Fruit fly (Drosophila melanogaster) whole organism, embryonic: ENCODE results near the gene Tsp2A.
A peak's percentile ranks its signal among the peaks of the same experiment; 100 is the strongest.

Experiments used
- ATbp ChIP-seq: fragments of 200-800 bp; sonication (Bioruptor generic); optimal IDR thresholded peaks from 2 replicates; lab custom pipeline; 2017; ENCODE audit warnings: missing biosample characterization, mild to moderate bottlenecking, missing genetic modification characterization, missing genetic modification reagents
- Atf6 ChIP-seq: fragments of 200-800 bp; sonication (Bioruptor generic); IDR thresholded peaks from 2 replicates; pipeline ENCODE4 v1.3.6; 2022; ENCODE audit warnings: missing biosample characterization, missing genetic modification characterization
- CG11247 ChIP-seq: fragments of 200-800 bp; sonication (Bioruptor generic); IDR thresholded peaks from 2 replicates; pipeline ENCODE4 v1.3.6; 2022; ENCODE audit warnings: missing biosample characterization, missing genetic modification characterization
- CG11560 ChIP-seq: fragments of 200-800 bp; sonication (Bioruptor generic); IDR thresholded peaks from 3 replicates; pipeline ENCODE4 v1.3.6; 2022; ENCODE audit warnings: missing biosample characterization, missing genetic modification characterization
- CG13424 ChIP-seq: fragments of 200-800 bp; sonication (Bioruptor generic); optimal IDR thresholded peaks from 2 replicates; lab custom pipeline; 2019; ENCODE audit warnings: missing biosample characterization, mild to moderate bottlenecking, missing genetic modification characterization, moderate library complexity
- CG14710 ChIP-seq: fragments of 200-800 bp; sonication (Bioruptor generic); optimal IDR thresholded peaks from 3 replicates; lab custom pipeline; 2019; ENCODE audit warnings: missing biosample characterization, mild to moderate bottlenecking, missing genetic modification characterization, moderate library complexity
- CG18011 ChIP-seq: fragments of 200-800 bp; sonication (Bioruptor generic); optimal IDR thresholded peaks from 2 replicates; lab custom pipeline; 2017; ENCODE audit warnings: missing biosample characterization, missing genetic modification characterization, mild to moderate bottlenecking, moderate library complexity, missing genotype
- CG18476 ChIP-seq: fragments of 200-800 bp; sonication (Bioruptor generic); optimal IDR thresholded peaks from 2 replicates; lab custom pipeline; 2016; ENCODE audit warnings: missing biosample characterization, mild to moderate bottlenecking, missing genetic modification characterization
- CG18619 ChIP-seq: fragments of 200-800 bp; sonication (Bioruptor generic); optimal IDR thresholded peaks from 3 replicates; lab custom pipeline; 2017; ENCODE audit warnings: missing biosample characterization, mild to moderate bottlenecking, missing genetic modification characterization
- CG2120 ChIP-seq: fragments of 200-800 bp; sonication (Bioruptor generic); optimal IDR thresholded peaks from 3 replicates; lab custom pipeline; 2016; ENCODE audit warnings: missing biosample characterization, missing genetic modification characterization
- CG3726 ChIP-seq: fragments of 200-800 bp; sonication (Bioruptor generic); IDR thresholded peaks from 3 replicates; pipeline ENCODE4, ENCODE4 v1.3.6; 2022; ENCODE audit warnings: missing biosample characterization, missing genetic modification characterization
- CG3847 ChIP-seq: fragments of 200-800 bp; sonication (Bioruptor generic); IDR thresholded peaks from 2 replicates; pipeline ENCODE4 v1.3.6; 2022; ENCODE audit warnings: missing biosample characterization, missing genetic modification characterization
- CG5953 ChIP-seq: fragments of 200-800 bp; sonication (Bioruptor generic); IDR thresholded peaks from 2 replicates; pipeline ENCODE4 v1.3.6; 2022; ENCODE audit warnings: missing biosample characterization, missing genetic modification characterization
- CG6272 ChIP-seq: fragments of 200-800 bp; sonication (Bioruptor generic); IDR thresholded peaks from 2 replicates; pipeline ENCODE4 v1.3.6; 2022; ENCODE audit warnings: missing biosample characterization, missing genetic modification characterization
- CG6791 ChIP-seq: fragments of 200-800 bp; sonication (Bioruptor generic); IDR thresholded peaks from 3 replicates; pipeline ENCODE4 v1.3.6; 2022; ENCODE audit warnings: missing biosample characterization, missing genetic modification characterization; ENCODE audit not compliant: partially characterized antibody
- CG6813 ChIP-seq: fragments of 200-800 bp; sonication (Bioruptor generic); optimal IDR thresholded peaks from 2 replicates; lab custom pipeline; 2017; ENCODE audit warnings: missing biosample characterization, missing genetic modification characterization, mild to moderate bottlenecking, moderate library complexity, missing genetic modification reagents
- CG7987 ChIP-seq: fragments of 200-800 bp; sonication (Bioruptor generic); optimal IDR thresholded peaks from 2 replicates; lab custom pipeline; 2018; ENCODE audit warnings: missing biosample characterization, mild to moderate bottlenecking, missing genetic modification characterization, moderate library complexity
- CG8290 ChIP-seq, 3 experiments: fragments of 200-800 bp; sonication (Bioruptor generic); optimal IDR thresholded peaks; 2 replicates each; lab custom pipeline; 2016 to 2019; ENCODE audit warnings: missing biosample characterization in 3 of 3, missing genetic modification characterization in 3 of 3, mild to moderate bottlenecking in 2 of 3, moderate library complexity in 1 of 3
- Dip2 ChIP-seq: fragments of 200-800 bp; sonication (Bioruptor generic); IDR thresholded peaks from 2 replicates; pipeline ENCODE4 v1.3.6; 2022; ENCODE audit warnings: missing biosample characterization, missing genetic modification characterization
- Dll ChIP-seq: fragments of 200-800 bp; sonication (Bioruptor generic); IDR thresholded peaks from 4 replicates; pipeline ENCODE4 v1.3.6; 2022; ENCODE audit warnings: missing biosample characterization, missing genetic modification characterization; ENCODE audit not compliant: partially characterized antibody
- Doc2 ChIP-seq: fragments of 200-800 bp; sonication (Bioruptor generic); IDR thresholded peaks from 2 replicates; pipeline ENCODE4 v1.3.6; 2022; ENCODE audit warnings: missing biosample characterization, missing genetic modification characterization
- ERR ChIP-seq: fragments of 200-800 bp; sonication (Bioruptor generic); optimal IDR thresholded peaks from 2 replicates; lab custom pipeline; 2016; ENCODE audit warnings: missing biosample characterization, missing genetic modification characterization
- Fer2 ChIP-seq: fragments of 200-800 bp; sonication (Bioruptor generic); optimal IDR thresholded peaks from 2 replicates; lab custom pipeline; 2018; ENCODE audit warnings: missing biosample characterization, mild to moderate bottlenecking, missing genetic modification characterization, moderate library complexity
- Gsc ChIP-seq: fragments of 200-800 bp; sonication (Bioruptor generic); IDR thresholded peaks from 2 replicates; pipeline ENCODE4 v1.3.6; 2022; ENCODE audit warnings: missing biosample characterization, missing genetic modification characterization
- Hsf ChIP-seq: fragments of 200-800 bp; sonication (Bioruptor generic); optimal IDR thresholded peaks from 3 replicates; lab custom pipeline; 2016; ENCODE audit warnings: missing biosample characterization, missing genetic modification characterization
- Meics ChIP-seq: fragments of 200-800 bp; sonication (Bioruptor generic); optimal IDR thresholded peaks from 2 replicates; lab custom pipeline; 2017; ENCODE audit warnings: missing biosample characterization, mild to moderate bottlenecking, missing genetic modification characterization
- Scr ChIP-seq: fragments of 200-800 bp; sonication (Bioruptor generic); IDR thresholded peaks from 2 replicates; pipeline ENCODE4 v1.3.6; 2022; ENCODE audit warnings: missing biosample characterization, missing genetic modification characterization; ENCODE audit not compliant: partially characterized antibody
- Sox102F ChIP-seq: fragments of 200-800 bp; sonication (Bioruptor generic); optimal IDR thresholded peaks from 2 replicates; lab custom pipeline; 2018; ENCODE audit warnings: missing biosample characterization, mild to moderate bottlenecking, missing genetic modification characterization, moderate library complexity
- ac ChIP-seq: fragments of 200-800 bp; sonication (Bioruptor generic); optimal IDR thresholded peaks from 3 replicates; lab custom pipeline; 2017; ENCODE audit warnings: missing biosample characterization, mild to moderate bottlenecking, missing genetic modification characterization
- ase ChIP-seq: fragments of 200-800 bp; sonication (Bioruptor generic); IDR thresholded peaks from 3 replicates; pipeline ENCODE4 v1.3.6; 2022; ENCODE audit warnings: missing biosample characterization, missing genetic modification characterization
- bbx ChIP-seq: fragments of 200-800 bp; sonication (Bioruptor generic); IDR thresholded peaks from 2 replicates; pipeline ENCODE4 v1.3.6; 2022; ENCODE audit warnings: missing biosample characterization, missing genetic modification characterization; ENCODE audit not compliant: partially characterized antibody
- bigmax ChIP-seq: fragments of 200-800 bp; sonication (Bioruptor generic); optimal IDR thresholded peaks from 2 replicates; lab custom pipeline; 2018; ENCODE audit warnings: missing biosample characterization, mild to moderate bottlenecking, missing genetic modification characterization
- corto ChIP-seq: fragments of 200-800 bp; sonication (Bioruptor generic); optimal IDR thresholded peaks from 2 replicates; lab custom pipeline; 2016; ENCODE audit warnings: missing biosample characterization, mild to moderate bottlenecking, missing genetic modification characterization, moderate library complexity
- esg ChIP-seq: fragments of 200-800 bp; sonication (Bioruptor generic); conservative IDR thresholded peaks from 2 replicates; pipeline ENCODE4 v1.3.6; 2022; ENCODE audit warnings: missing biosample characterization, missing genetic modification characterization
- fd3F ChIP-seq: fragments of 200-800 bp; sonication (Bioruptor generic); optimal IDR thresholded peaks from 2 replicates; lab custom pipeline; 2018; ENCODE audit warnings: missing biosample characterization, mild to moderate bottlenecking, missing genetic modification characterization, moderate library complexity
- ftz-f1 ChIP-seq: fragments of 200-800 bp; sonication (Bioruptor generic); optimal IDR thresholded peaks from 2 replicates; lab custom pipeline; 2016; ENCODE audit warnings: missing biosample characterization, missing genetic modification characterization
- gcm2 ChIP-seq: fragments of 200-800 bp; sonication (Bioruptor generic); optimal IDR thresholded peaks from 2 replicates; lab custom pipeline; 2016; ENCODE audit warnings: missing biosample characterization, missing genetic modification characterization
- gfzf ChIP-seq: fragments of 200-800 bp; sonication (Bioruptor generic); optimal IDR thresholded peaks from 2 replicates; lab custom pipeline; 2016; ENCODE audit warnings: missing biosample characterization, mild to moderate bottlenecking, missing genetic modification characterization, moderate library complexity
- gsb ChIP-seq: fragments of 200-800 bp; sonication (Bioruptor generic); IDR thresholded peaks from 2 replicates; pipeline ENCODE4 v1.3.6; 2022; ENCODE audit warnings: missing biosample characterization, missing genetic modification characterization
- hb ChIP-seq: fragments of 200-800 bp; sonication (Bioruptor generic); IDR thresholded peaks from 3 replicates; pipeline ENCODE4 v1.3.6; 2022; ENCODE audit warnings: missing biosample characterization, missing genetic modification characterization; ENCODE audit not compliant: partially characterized antibody
- jing ChIP-seq: fragments of 200-800 bp; sonication (Bioruptor generic); optimal IDR thresholded peaks from 2 replicates; lab custom pipeline; 2018; ENCODE audit warnings: missing biosample characterization, mild to moderate bottlenecking, missing genetic modification characterization
- lola ChIP-seq, 3 experiments: fragments of >200 bp in 2 of 3; fragments of 200-800 bp in 1 of 3; sonication (Bioruptor generic) in 1 of 3; optimal IDR thresholded peaks; 2 replicates each; lab custom pipeline; 2017 to 2019; ENCODE audit warnings: missing biosample characterization in 3 of 3, missing genetic modification characterization in 3 of 3, mild to moderate bottlenecking in 1 of 3, moderate library complexity in 1 of 3
- lov ChIP-seq, 2 experiments: fragments of 200-800 bp in 1 of 2; fragments of >200 bp in 1 of 2; sonication (Bioruptor generic) in 1 of 2; IDR thresholded peaks in 1 of 2; optimal IDR thresholded peaks in 1 of 2; 2 replicates in 1 of 2; 3 replicates in 1 of 2; pipeline versions ENCODE4 v1.3.6 to Lab custom; 2017 to 2022; ENCODE audit warnings: missing biosample characterization in 1 of 2, missing genetic modification characterization in 1 of 2
- nmo ChIP-seq: fragments of 200-800 bp; sonication (Bioruptor generic); optimal IDR thresholded peaks from 2 replicates; lab custom pipeline; 2018; ENCODE audit warnings: missing biosample characterization, mild to moderate bottlenecking, missing genetic modification characterization, moderate library complexity
- sens ChIP-seq: fragments of 200-800 bp; sonication (Bioruptor generic); peaks from one replicate; lab custom pipeline; 2016; ENCODE audit warnings: missing biosample characterization, missing genetic modification characterization
- sim ChIP-seq: fragments of 200-800 bp; sonication (Bioruptor generic); IDR thresholded peaks from 2 replicates; pipeline ENCODE4 v1.3.6; 2022; ENCODE audit warnings: missing biosample characterization, missing genetic modification characterization
- tx ChIP-seq: fragments of 200-800 bp; sonication (Bioruptor generic); optimal IDR thresholded peaks from 2 replicates; lab custom pipeline; 2016; ENCODE audit warnings: missing biosample characterization, missing genetic modification characterization
- usp ChIP-seq: fragments of >200 bp; optimal IDR thresholded peaks from 2 replicates; lab custom pipeline; 2017; ENCODE audit warnings: missing biosample characterization, missing genetic modification characterization
- yki ChIP-seq: fragments of >200 bp; optimal IDR thresholded peaks from 3 replicates; lab custom pipeline; 2018

The Tsp2A gene

DNA sequence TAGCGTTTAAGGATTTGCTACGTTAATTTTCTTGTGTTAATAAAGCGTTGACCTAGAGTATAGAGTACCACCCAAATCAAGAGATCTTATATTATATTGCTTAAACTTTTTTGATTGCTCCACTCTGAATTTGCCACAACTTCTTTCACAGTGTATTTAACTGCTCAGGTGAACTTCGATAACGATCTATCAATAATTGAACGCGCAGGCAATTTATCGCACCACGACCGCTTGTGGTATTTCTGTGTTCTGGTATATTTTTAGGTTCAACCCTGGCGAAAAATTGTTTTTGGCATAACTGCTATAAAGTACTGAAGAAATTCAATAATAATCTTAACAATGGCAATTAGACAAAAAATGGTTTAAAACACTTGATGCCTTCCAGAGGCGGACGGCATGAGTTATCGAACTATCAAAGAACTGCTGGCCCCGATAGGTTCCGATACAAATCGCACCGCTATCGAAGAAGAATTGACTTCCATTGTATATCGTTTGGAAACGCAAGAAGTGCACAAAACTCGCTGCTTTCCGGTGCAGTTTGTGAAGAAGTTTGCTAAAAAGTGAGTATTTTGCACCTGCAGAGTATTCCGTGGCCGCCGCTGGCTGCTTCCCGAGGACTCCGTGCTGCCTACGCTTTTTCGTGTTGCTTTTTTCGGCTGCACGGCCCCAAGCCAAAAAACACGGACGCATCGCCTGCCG is 23.9 kb downstream of the Tsp2A start, which contains the start of gene ssx (continued):
- TF ChIP-seq sim (GFP tag; lab: Robert Waterston, UW) (no peak), CG18619 (GFP tag; lab: Kevin White, UChicago) (no peak), nmo (peak; percentile 19), CG11247 (GFP tag; lab: Robert Waterston, UW) (no peak), ftz-f1 (no peak), fd3F (GFP tag; lab: Kevin White, UChicago) (no peak), hb (GFP tag; lab: Robert Waterston, UW) (peak; percentile 89), corto (GFP tag; lab: Kevin White, UChicago) (no peak), CG6791 (GFP tag; lab: Robert Waterston, UW) (peak; percentile 85), gsb (GFP tag; lab: Robert Waterston, UW) (no peak), yki (no peak), CG5953 (GFP tag; lab: Robert Waterston, UW) (0 out of 2 replicates have a peak, but pooled peaks have one; percentile 46), usp (no peak), CG14710 (peak; percentile 28), CG7987 (GFP tag; lab: Kevin White, UChicago) (no peak), jing (GFP tag; lab: Kevin White, UChicago) (no peak), Dip2 (GFP tag; lab: Robert Waterston, UW) (no peak), CG6272 (GFP tag; lab: Robert Waterston, UW) (no peak), ATbp (GFP tag; lab: Kevin White, UChicago) (peak; percentile 29), Meics (GFP tag; lab: Kevin White, UChicago) (no peak), ase (GFP tag; lab: Robert Waterston, UW) (no peak; the same call in 2 of the 3 replicates), esg (no peak), lov (optimal IDR thresholded peaks at IDR 0.05; lab: Kevin White, UChicago) (no peak), lov (GFP tag; IDR thresholded peaks at IDR 0.05; lab: Robert Waterston, UW) (no peak), Atf6 (GFP tag; lab: Robert Waterston, UW) (peak; percentile 42; the same call in 1 of the 2 replicates), bbx (GFP tag; lab: Robert Waterston, UW) (peak; percentile 79), Doc2 (GFP tag; lab: Robert Waterston, UW) (no peak), CG18476 (no peak), tx (GFP tag; lab: Kevin White, UChicago) (peak; percentile 13), gcm2 (GFP tag; lab: Kevin White, UChicago) (no peak), Dll (peak; percentile 87), CG11560 (tag; lab: Robert Waterston, UW) (no peak), CG8290 (GFP tag; optimal IDR thresholded peaks at IDR 0.05; lab: Kevin White, UChicago) (peak; percentile 36), CG8290 (tag; optimal IDR thresholded peaks at IDR 0.05; lab: Kevin White, UChicago) (peak in 1 of 2 experiments; percentile 62), gfzf (GFP tag; lab: Kevin White, UChicago) (peak; percentile 50), Fer2 (tag; lab: Kevin White, UChicago) (no peak), Scr (peak; percentile 86), CG6813 (no peak), CG18011 (GFP tag; lab: Kevin White, UChicago) (no peak), sens (GFP tag; lab: Kevin White, UChicago) (peak; percentile 70), CG3847 (GFP tag; lab: Robert Waterston, UW) (no peak), ac (GFP tag; lab: Kevin White, UChicago) (no peak), Gsc (no peak), lola (GFP tag; optimal IDR thresholded peaks at IDR 0.05; lab: Kevin White, UChicago) (peak in 1 of 3 experiments; percentile 11), CG3726 (GFP tag; lab: Robert Waterston, UW) (no peak), Hsf (GFP tag; lab: Kevin White, UChicago) (peak; percentile 52), ERR (no peak), Sox102F (GFP tag; lab: Kevin White, UChicago) (no peak), bigmax (GFP tag; lab: Kevin White, UChicago) (no peak), CG13424 (tag; lab: Kevin White, UChicago) (no peak), CG2120 (GFP tag; lab: Kevin White, UChicago) (peak; percentile 74)
